Worm (Caenorhabditis elegans) whole organism, L1 larva: Measurements from ENCODE around the gene sox-4.

Experiments
- C16A3.4 ChIP-seq: fragments of 150-350 bp; optimal IDR thresholded peaks from 2 replicates; lab custom pipeline; 2014; ENCODE audit warnings: missing biosample characterization, missing genetic modification characterization
- C34B4.2 ChIP-seq: sonication (generic microtip); optimal IDR thresholded peaks from 2 replicates; lab custom pipeline; 2017; ENCODE audit warnings: mild to moderate bottlenecking, missing genetic modification characterization, missing compliant biosample characterization
- F16B12.6 ChIP-seq: fragments of 150-350 bp; optimal IDR thresholded peaks from 2 replicates; lab custom pipeline; 2014; ENCODE audit warnings: missing biosample characterization, missing genetic modification characterization
- Y116A8C.19 ChIP-seq: sonication (generic microtip); optimal IDR thresholded peaks from 2 replicates; lab custom pipeline; 2016; ENCODE audit warnings: missing compliant biosample characterization, missing genetic modification characterization, borderline replicate concordance
- aha-1 ChIP-seq: fragments of 150-350 bp; optimal IDR thresholded peaks from 2 replicates; lab custom pipeline; 2014; ENCODE audit warnings: missing biosample characterization, missing genetic modification characterization
- alr-1 ChIP-seq: fragments of 200-800 bp; sonication (Bioruptor generic); optimal IDR thresholded peaks from 2 replicates; lab custom pipeline; 2018; ENCODE audit warnings: borderline replicate concordance, mild to moderate bottlenecking, missing genetic modification characterization, missing compliant biosample characterization
- aly-2 ChIP-seq: fragments of 150-350 bp; optimal IDR thresholded peaks from 2 replicates; lab custom pipeline; 2014; ENCODE audit warnings: missing biosample characterization, missing genetic modification characterization
- ama-1 ChIP-seq: fragments of 150-350 bp; optimal IDR thresholded peaks from 2 replicates; lab custom pipeline; 2014
- ceh-8 ChIP-seq: fragments of 200-800 bp; sonication (Bioruptor generic); optimal IDR thresholded peaks from 2 replicates; lab custom pipeline; 2018; ENCODE audit warnings: mild to moderate bottlenecking, missing genetic modification characterization, moderate library complexity, missing compliant biosample characterization
- ceh-82 ChIP-seq, 3 experiments: fragments of 150-350 bp in 1 of 3; sonication (generic microtip) in 2 of 3; optimal IDR thresholded peaks; 2 replicates each; lab custom pipeline; 2014 to 2017; ENCODE audit warnings: missing biosample characterization in 3 of 3, missing genetic modification characterization in 3 of 3
- ceh-88 ChIP-seq: fragments of 200-800 bp; sonication (Bioruptor generic); IDR thresholded peaks from 2 replicates; pipeline ENCODE4 v1.3.6; 2022; ENCODE audit warnings: missing genetic modification characterization, missing compliant biosample characterization
- ceh-90 ChIP-seq: sonication (generic microtip); optimal IDR thresholded peaks from 2 replicates; lab custom pipeline; 2016; ENCODE audit warnings: missing genetic modification characterization, missing compliant biosample characterization
- ces-1 ChIP-seq: fragments of 150-350 bp; optimal IDR thresholded peaks from 2 replicates; lab custom pipeline; 2014; ENCODE audit warnings: missing biosample characterization, missing genetic modification reagents, missing genetic modification characterization
- dpl-1 ChIP-seq, 3 experiments: fragments of 150-350 bp in 2 of 3; sonication (generic microtip) in 1 of 3; optimal IDR thresholded peaks; 2 replicates each; lab custom pipeline; 2014 to 2017; ENCODE audit warnings: missing biosample characterization in 3 of 3, missing genetic modification characterization in 3 of 3, missing genetic modification reagents in 3 of 3
- efl-3 ChIP-seq: fragments of 200-800 bp; sonication (Bioruptor generic); optimal IDR thresholded peaks from 2 replicates; lab custom pipeline; 2018; ENCODE audit warnings: mild to moderate bottlenecking, missing genetic modification characterization, missing compliant biosample characterization
- egl-13 ChIP-seq: sonication (generic microtip); optimal IDR thresholded peaks from 2 replicates; lab custom pipeline; 2016; ENCODE audit warnings: missing genotype, missing genetic modification reagents, missing genetic modification characterization, missing compliant biosample characterization
- egl-27 ChIP-seq, 2 experiments: fragments of 150-350 bp in 1 of 2; sonication (generic microtip); optimal IDR thresholded peaks; 3 replicates each; lab custom pipeline; 2017 to 2018; ENCODE audit warnings: missing biosample characterization in 2 of 2, missing genetic modification characterization in 2 of 2, missing genetic modification reagents in 2 of 2
- elt-3 ChIP-seq, 6 experiments: fragments of 150-350 bp in 1 of 6; sonication (generic microtip); optimal IDR thresholded peaks; 2 replicates each; lab custom pipeline; 2017 to 2018; ENCODE audit warnings: missing biosample characterization in 6 of 6, missing genetic modification characterization in 6 of 6, inconsistent platforms in 1 of 6
- ets-5 ChIP-seq: fragments of 200-800 bp; sonication (Bioruptor generic); IDR thresholded peaks from 2 replicates; pipeline ENCODE4 v1.3.6; 2022; ENCODE audit warnings: missing genetic modification characterization, missing compliant biosample characterization
- fkh-10 ChIP-seq: sonication (generic microtip); optimal IDR thresholded peaks from 2 replicates; lab custom pipeline; 2017; ENCODE audit warnings: missing biosample characterization, missing genetic modification reagents, missing genetic modification characterization
- fkh-8 ChIP-seq: sonication (generic microtip); optimal IDR thresholded peaks from 2 replicates; lab custom pipeline; 2016; ENCODE audit warnings: mild to moderate bottlenecking, missing genetic modification characterization, missing compliant biosample characterization
- fos-1 ChIP-seq: fragments of 150-350 bp; optimal IDR thresholded peaks from 2 replicates; lab custom pipeline; 2014; ENCODE audit warnings: missing biosample characterization, missing genetic modification characterization
- hlh-17 ChIP-seq: fragments of 200-800 bp; sonication (Bioruptor generic); optimal IDR thresholded peaks from 2 replicates; lab custom pipeline; 2018; ENCODE audit warnings: missing genetic modification characterization, mild to moderate bottlenecking, missing compliant biosample characterization, moderate library complexity, borderline replicate concordance
- hpl-2 ChIP-seq: fragments of 150-350 bp; optimal IDR thresholded peaks from 2 replicates; lab custom pipeline; 2014; ENCODE audit warnings: missing biosample characterization, missing genetic modification reagents, missing genetic modification characterization
- isw-1 ChIP-seq: fragments of 200-800 bp; sonication (Bioruptor generic); IDR thresholded peaks from 2 replicates; pipeline ENCODE4 v1.3.6; 2022; ENCODE audit warnings: missing genetic modification characterization, missing compliant biosample characterization
- lin-13 ChIP-seq: fragments of 150-350 bp; optimal IDR thresholded peaks from 2 replicates; lab custom pipeline; 2014; ENCODE audit warnings: missing biosample characterization, missing genetic modification reagents, missing genetic modification characterization
- lin-15B ChIP-seq: fragments of 150-350 bp; sonication (generic microtip); optimal IDR thresholded peaks from 3 replicates; lab custom pipeline; 2014; ENCODE audit warnings: missing biosample characterization, missing genetic modification characterization
- lin-35 ChIP-seq, 2 experiments: fragments of 150-350 bp; optimal IDR thresholded peaks; 2 replicates each; lab custom pipeline; 2014; ENCODE audit warnings: missing biosample characterization in 2 of 2, missing genetic modification characterization in 2 of 2, missing genetic modification reagents in 2 of 2
- lin-39 ChIP-seq: fragments of 150-350 bp; optimal IDR thresholded peaks from 2 replicates; lab custom pipeline; 2014; ENCODE audit warnings: missing biosample characterization, missing genetic modification reagents, missing genetic modification characterization
- lir-3 ChIP-seq: sonication (generic microtip); optimal IDR thresholded peaks from 2 replicates; lab custom pipeline; 2016; ENCODE audit warnings: mild to moderate bottlenecking, missing genetic modification characterization, moderate library complexity, missing compliant biosample characterization; ENCODE audit not compliant: poor library complexity
- mab-9 ChIP-seq: fragments of 200-800 bp; sonication (Bioruptor generic); IDR thresholded peaks from 2 replicates; pipeline ENCODE4 v1.3.6; 2022; ENCODE audit warnings: missing genetic modification reagents, missing genetic modification characterization, missing compliant biosample characterization
- mef-2 ChIP-seq: fragments of 150-350 bp; optimal IDR thresholded peaks from 2 replicates; lab custom pipeline; 2014; ENCODE audit warnings: missing biosample characterization, missing genetic modification characterization
- nhr-11 ChIP-seq: fragments of 150-350 bp; optimal IDR thresholded peaks from 2 replicates; lab custom pipeline; 2014; ENCODE audit warnings: missing biosample characterization, missing genetic modification characterization
- nhr-20 ChIP-seq: sonication (generic microtip); optimal IDR thresholded peaks from 2 replicates; lab custom pipeline; 2016; ENCODE audit warnings: mild to moderate bottlenecking, missing genetic modification characterization, missing compliant biosample characterization
- nhr-237 ChIP-seq: fragments of 150-350 bp; optimal IDR thresholded peaks from 2 replicates; lab custom pipeline; 2014; ENCODE audit warnings: missing biosample characterization, missing genetic modification characterization
- nhr-28 ChIP-seq: fragments of 150-350 bp; optimal IDR thresholded peaks from 2 replicates; lab custom pipeline; 2014; ENCODE audit warnings: missing biosample characterization, missing genetic modification characterization
- nhr-47 ChIP-seq: sonication (generic microtip); optimal IDR thresholded peaks from 2 replicates; lab custom pipeline; 2016; ENCODE audit warnings: mild to moderate bottlenecking, missing genetic modification characterization, moderate library complexity, missing compliant biosample characterization
- nhr-76 ChIP-seq: sonication (generic microtip); optimal IDR thresholded peaks from 2 replicates; lab custom pipeline; 2017; ENCODE audit warnings: missing biosample characterization, missing genetic modification characterization
- nhr-77 ChIP-seq: fragments of 150-350 bp; optimal IDR thresholded peaks from 2 replicates; lab custom pipeline; 2014; ENCODE audit warnings: missing biosample characterization, missing genetic modification characterization
- rnt-1 ChIP-seq: sonication (generic microtip); optimal IDR thresholded peaks from 2 replicates; lab custom pipeline; 2016; ENCODE audit warnings: mild to moderate bottlenecking, missing genetic modification characterization, moderate library complexity, missing compliant biosample characterization
- skn-1 ChIP-seq: fragments of 150-350 bp; optimal IDR thresholded peaks from 2 replicates; lab custom pipeline; 2014; ENCODE audit warnings: missing biosample characterization, missing genetic modification characterization
- snpc-4 ChIP-seq: fragments of 150-350 bp; optimal IDR thresholded peaks from 2 replicates; lab custom pipeline; 2014; ENCODE audit warnings: missing biosample characterization, missing genetic modification characterization
- snu-23 ChIP-seq: sonication (generic microtip); optimal IDR thresholded peaks from 2 replicates; lab custom pipeline; 2016; ENCODE audit warnings: missing genetic modification characterization, missing compliant biosample characterization
- sptf-1 ChIP-seq: fragments of 150-350 bp; optimal IDR thresholded peaks from 2 replicates; lab custom pipeline; 2014; ENCODE audit warnings: missing biosample characterization, missing genetic modification characterization
- sup-37 ChIP-seq: fragments of 200-800 bp; sonication (Bioruptor generic); optimal IDR thresholded peaks from 2 replicates; lab custom pipeline; 2018; ENCODE audit warnings: mild to moderate bottlenecking, missing genetic modification characterization, missing compliant biosample characterization
- swsn-7 ChIP-seq: sonication (generic microtip); optimal IDR thresholded peaks from 2 replicates; lab custom pipeline; 2016; ENCODE audit warnings: missing genetic modification characterization, missing compliant biosample characterization
- unc-30 ChIP-seq: sonication (generic microtip); optimal IDR thresholded peaks from 2 replicates; lab custom pipeline; 2017; ENCODE audit warnings: missing biosample characterization, missing genetic modification characterization
- unc-86 ChIP-seq: sonication (generic microtip); optimal IDR thresholded peaks from 2 replicates; lab custom pipeline; 2016; ENCODE audit warnings: missing genetic modification characterization, missing compliant biosample characterization
- unc-98 ChIP-seq: fragments of 200-800 bp; sonication (Bioruptor generic); IDR thresholded peaks from 2 replicates; pipeline ENCODE4 v1.3.6; 2022; ENCODE audit warnings: missing genetic modification characterization, missing compliant biosample characterization
- vab-15 ChIP-seq: sonication (generic microtip); optimal IDR thresholded peaks from 2 replicates; lab custom pipeline; 2017; ENCODE audit warnings: missing genotype, mild to moderate bottlenecking, missing genetic modification characterization, missing compliant biosample characterization
- xbp-1 ChIP-seq: sonication (generic microtip); optimal IDR thresholded peaks from 2 replicates; lab custom pipeline; 2016; ENCODE audit warnings: missing genetic modification characterization, missing compliant biosample characterization
- zip-4 ChIP-seq: fragments of 200-800 bp; sonication (Bioruptor generic); optimal IDR thresholded peaks from 2 replicates; lab custom pipeline; 2018; ENCODE audit warnings: mild to moderate bottlenecking, missing genetic modification characterization, moderate library complexity, missing compliant biosample characterization
- ztf-11 ChIP-seq, 2 experiments: sonication (generic microtip); optimal IDR thresholded peaks; 2 replicates each; lab custom pipeline; 2016 to 2017; ENCODE audit warnings: missing genetic modification characterization in 2 of 2, missing biosample characterization in 1 of 2, missing compliant biosample characterization in 1 of 2
- ztf-4 ChIP-seq: fragments of 150-350 bp; optimal IDR thresholded peaks from 2 replicates; lab custom pipeline; 2014; ENCODE audit warnings: missing biosample characterization, missing genetic modification characterization

The sox-4 gene

ce11 chrX:3540861-3541260, 32.1 kb upstream of the sox-4 start (continued):
- no peak for TF ChIP-seq fkh-10
- no peak for TF ChIP-seq aly-2 (tag; lab: Kevin White, UChicago)
- TF ChIP-seq ceh-8 (GFP tag; lab: Kevin White, UChicago) = no peak
- peak; percentile 56 for TF ChIP-seq ama-1 (lab: Kevin White, UChicago)
- TF ChIP-seq swsn-7 (tag; lab: Kevin White, UChicago) = peak; percentile 1
- no peak for TF ChIP-seq ztf-4 (tag; lab: Kevin White, UChicago)
- TF ChIP-seq mef-2 = no peak
- TF ChIP-seq egl-13 (tag; lab: Kevin White, UChicago) = no peak
- no peak for TF ChIP-seq nhr-11 (tag; lab: Kevin White, UChicago)
- TF ChIP-seq unc-30 (tag; lab: Kevin White, UChicago) = no peak
- no peak for TF ChIP-seq elt-3 (tag; optimal IDR thresholded peaks at IDR 0.05; lab: Kevin White, UChicago)
- TF ChIP-seq ets-5 (GFP tag; lab: Robert Waterston, UW) = no peak
- TF ChIP-seq C34B4.2 (tag; lab: Kevin White, UChicago) = no peak
- TF ChIP-seq isw-1 = no peak
- no peak for TF ChIP-seq unc-86 (tag; lab: Kevin White, UChicago)
- no peak for TF ChIP-seq nhr-20
- no peak for TF ChIP-seq Y116A8C.19 (tag; lab: Kevin White, UChicago)
- TF ChIP-seq snu-23 (GFP tag; lab: Kevin White, UChicago) = peak; percentile 39
- TF ChIP-seq mab-9 (GFP tag; lab: Robert Waterston, UW) = no peak
- TF ChIP-seq lin-39 (tag; lab: Kevin White, UChicago) = no peak
- TF ChIP-seq nhr-76 (tag; lab: Kevin White, UChicago) = no peak
- TF ChIP-seq nhr-77 (tag; lab: Kevin White, UChicago) = no peak
- TF ChIP-seq sptf-1 (tag; lab: Kevin White, UChicago) = no peak
- TF ChIP-seq vab-15 (tag; lab: Kevin White, UChicago) = no peak
- no peak for TF ChIP-seq ceh-88 (GFP tag; lab: Robert Waterston, UW)
- TF ChIP-seq nhr-237 (tag; lab: Kevin White, UChicago) = no peak
- TF ChIP-seq lir-3 (tag; lab: Kevin White, UChicago) = no peak
- TF ChIP-seq ces-1 (GFP tag; lab: Kevin White, UChicago) = no peak
- TF ChIP-seq xbp-1 (tag; lab: Kevin White, UChicago) = no peak
- TF ChIP-seq hpl-2 (GFP tag; lab: Kevin White, UChicago) = no peak
- TF ChIP-seq nhr-28 = no peak
- TF ChIP-seq ztf-11 (tag; optimal IDR thresholded peaks at IDR 0.05; lab: Kevin White, UChicago) = no peak
- peak in 1 of 3 experiments; percentile 2 for TF ChIP-seq ceh-82 (tag; optimal IDR thresholded peaks at IDR 0.05; lab: Kevin White, UChicago)
- peak; percentile 17 to 48 (median 31) for TF ChIP-seq dpl-1 (GFP tag; optimal IDR thresholded peaks at IDR 0.05; lab: Kevin White, UChicago)
- TF ChIP-seq egl-27 (tag; optimal IDR thresholded peaks at IDR 0.05; lab: Kevin White, UChicago) = no peak
- no peak for TF ChIP-seq efl-3 (GFP tag; lab: Kevin White, UChicago)
- TF ChIP-seq F16B12.6 (tag; lab: Kevin White, UChicago) = no peak
- TF ChIP-seq C16A3.4 = peak; percentile 29
- no peak for TF ChIP-seq unc-98 (GFP tag; lab: Robert Waterston, UW)
- TF ChIP-seq sup-37 (GFP tag; lab: Kevin White, UChicago) = no peak
- TF ChIP-seq lin-15B (tag; lab: Kevin White, UChicago) = no peak
- peak; percentile 40 to 53 for TF ChIP-seq lin-35 (GFP tag; optimal IDR thresholded peaks at IDR 0.05; lab: Kevin White, UChicago)
- no peak for TF ChIP-seq alr-1 (tag; lab: Kevin White, UChicago)
- TF ChIP-seq aha-1 (tag; lab: Kevin White, UChicago) = no peak
- no peak for TF ChIP-seq snpc-4 (tag; lab: Kevin White, UChicago)
- TF ChIP-seq ceh-90 (tag; lab: Kevin White, UChicago) = no peak
- TF ChIP-seq lin-13 (GFP tag; lab: Kevin White, UChicago) = no peak
- no peak for TF ChIP-seq skn-1 (tag; lab: Kevin White, UChicago)
- peak; percentile 38 for TF ChIP-seq rnt-1
- TF ChIP-seq fkh-8 (tag; lab: Kevin White, UChicago) = no peak
- no peak for TF ChIP-seq zip-4 (GFP tag; lab: Kevin White, UChicago)
- no peak for TF ChIP-seq fos-1 (tag; lab: Kevin White, UChicago)
- no peak for TF ChIP-seq hlh-17 (GFP tag; lab: Kevin White, UChicago)
- peak; percentile 28 for TF ChIP-seq nhr-47 (tag; lab: Kevin White, UChicago)
